Fruit fly (Drosophila melanogaster) whole organism, larva: ENCODE measurements around the gene CSN8.

Experiments
- noc ChIP-seq: fragments of 200-800 bp; sonication (Bioruptor generic); optimal IDR thresholded peaks from 3 replicates; lab custom pipeline; 2019; ENCODE audit warnings: missing biosample characterization, mild to moderate bottlenecking, missing genetic modification characterization, moderate library complexity

CSN8 gene

dm6 chr2L:8364006-8364956 is at the start of gene CSN8, which contains the start of gene RpS13:
CSN8 (plus strand) TSS chr2L:8364855.
RpS13 (minus strand) TSS chr2L:8364662.
- peak; percentile 31 for TF ChIP-seq noc

DNA sequence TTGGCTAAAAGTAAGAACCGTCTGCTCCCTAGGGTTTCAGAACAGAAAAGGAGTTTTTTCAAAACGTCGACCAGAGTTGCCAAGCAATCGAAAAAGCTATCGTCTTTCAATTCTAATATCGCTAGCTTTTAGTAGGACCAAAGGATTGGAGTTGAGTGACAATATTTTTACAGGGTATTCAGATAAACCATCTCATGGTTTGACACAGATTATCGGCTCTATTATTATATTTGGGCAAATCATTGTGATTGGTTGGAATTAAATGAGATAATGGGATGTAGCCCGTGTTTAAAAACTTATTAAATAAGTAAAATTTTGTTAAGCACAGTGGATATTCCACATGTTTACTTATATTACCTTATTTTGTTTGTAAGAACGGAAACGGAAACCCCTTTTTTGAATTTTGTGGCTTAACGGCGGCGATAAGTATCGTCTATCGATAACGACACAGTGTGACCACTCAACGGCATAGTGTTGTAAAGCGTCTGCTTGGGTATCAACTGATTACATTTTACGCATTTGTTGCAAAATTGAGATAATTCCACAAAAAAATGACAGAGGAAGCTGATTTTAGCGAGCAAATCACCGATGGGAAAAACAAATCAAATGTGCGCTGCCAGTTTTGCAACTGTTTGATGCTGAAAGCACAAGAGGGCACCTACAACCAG is 44.7 kb upstream of the CSN8 start, which contains the start of the genes mtsh and strat:
Gene mtsh (minus strand): TSS at position 51 of the 668 bp plus-strand sequence.
Gene strat (plus strand): TSS at position 471 of the 668 bp plus-strand sequence.
- TF ChIP-seq noc: peak; percentile 15

DNA sequence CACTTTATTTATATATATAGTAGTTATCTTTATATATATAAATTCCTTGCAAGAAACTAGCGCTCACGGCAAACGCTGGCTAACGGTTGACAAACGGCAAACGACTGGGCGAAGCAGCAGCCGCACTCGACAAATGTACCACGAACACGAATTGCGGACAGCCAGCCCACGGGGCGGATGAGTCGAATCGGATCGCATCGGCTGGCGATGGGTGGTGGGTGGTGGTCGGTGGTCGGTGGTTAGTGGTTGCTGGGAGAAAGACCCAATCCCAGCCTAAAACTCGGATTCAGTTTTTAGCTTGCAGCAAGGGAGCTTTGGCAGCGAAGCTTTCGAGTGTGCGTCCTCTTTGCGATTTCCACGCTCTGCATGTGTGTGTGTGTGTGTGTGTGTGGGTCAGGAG is 39.5 kb upstream of the CSN8 start, which contains the start of gene CG7781:
Gene CG7781 (minus strand): TSS at position 260 of the 400 bp plus-strand sequence.
- no peak for TF ChIP-seq noc

DNA sequence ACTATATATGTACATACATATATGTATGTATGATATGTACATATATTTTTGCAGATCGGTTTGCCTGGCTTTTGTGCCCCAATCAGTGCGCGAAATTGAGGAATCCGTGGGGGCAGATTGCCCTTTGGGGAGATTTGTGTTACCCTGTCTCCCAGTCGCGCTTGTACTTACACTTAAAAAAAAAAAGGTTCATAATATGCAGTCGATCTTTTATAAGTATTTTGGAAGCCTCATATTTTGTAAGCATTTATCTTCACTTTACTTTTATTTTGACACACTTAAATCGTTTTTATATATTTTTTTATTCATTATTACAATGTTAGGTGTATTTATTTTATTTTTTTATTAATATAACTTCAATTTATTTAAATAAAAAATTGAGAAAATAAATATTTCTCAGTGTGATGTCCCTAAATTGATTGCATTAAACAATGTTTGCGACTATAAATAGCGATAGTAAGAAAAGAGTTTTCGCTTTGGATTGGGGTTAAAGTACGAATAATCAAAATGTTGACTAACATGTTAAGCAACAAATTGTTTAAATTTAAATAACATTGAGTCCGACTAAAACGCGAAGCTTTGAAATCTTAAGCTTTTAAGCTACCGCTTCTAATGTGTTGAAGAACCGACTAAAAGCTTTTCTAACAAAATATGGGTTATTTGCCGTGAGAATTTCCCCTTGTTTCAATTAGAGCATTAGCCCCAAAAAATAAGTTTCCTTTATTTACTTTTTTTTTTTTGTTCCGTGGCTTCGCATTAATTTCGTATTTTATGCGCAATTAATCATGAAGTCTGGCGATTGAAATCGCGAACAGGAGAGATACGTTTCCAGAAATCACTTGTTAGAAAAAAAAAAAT is 38.0 kb upstream of the CSN8 start:
- TF ChIP-seq noc: peak; percentile 13

dm6 chr2L:8327272-8327555 is 37.4 kb upstream of the CSN8 start, which contains the start of gene CG14275:
CG14275 (plus strand) TSS chr2L:8327456.
- TF ChIP-seq noc: no peak

dm6 chr2L:8327783-8328327 is 36.8 kb upstream of the CSN8 start:
- peak; percentile 0 for TF ChIP-seq noc

dm6 chr2L:8328526-8329097 is 36.0 kb upstream of the CSN8 start:
- TF ChIP-seq noc: no peak

dm6 chr2L:8333185-8333584 is 31.5 kb upstream of the CSN8 start:
- no peak for TF ChIP-seq noc

DNA sequence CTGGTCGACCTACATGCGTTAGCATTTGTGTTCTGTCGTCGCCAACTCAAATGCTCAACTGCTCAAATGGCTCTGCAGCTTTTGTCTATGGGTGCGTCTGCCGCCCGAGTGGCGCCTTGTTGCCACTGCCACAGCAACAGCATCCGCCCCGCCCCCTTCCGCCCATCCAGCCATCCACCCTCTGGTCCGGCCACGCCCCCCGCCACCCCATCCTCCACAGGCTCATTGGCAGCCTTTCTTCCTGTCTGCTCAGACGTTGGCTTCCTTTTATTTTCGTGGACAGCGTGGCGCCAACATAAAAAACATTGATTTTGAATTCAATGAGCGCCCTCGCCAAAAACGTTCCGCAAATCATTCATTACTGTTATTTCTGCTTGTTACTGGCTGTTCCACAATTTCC is 31.0 kb upstream of the CSN8 start:
- no peak for TF ChIP-seq noc

DNA sequence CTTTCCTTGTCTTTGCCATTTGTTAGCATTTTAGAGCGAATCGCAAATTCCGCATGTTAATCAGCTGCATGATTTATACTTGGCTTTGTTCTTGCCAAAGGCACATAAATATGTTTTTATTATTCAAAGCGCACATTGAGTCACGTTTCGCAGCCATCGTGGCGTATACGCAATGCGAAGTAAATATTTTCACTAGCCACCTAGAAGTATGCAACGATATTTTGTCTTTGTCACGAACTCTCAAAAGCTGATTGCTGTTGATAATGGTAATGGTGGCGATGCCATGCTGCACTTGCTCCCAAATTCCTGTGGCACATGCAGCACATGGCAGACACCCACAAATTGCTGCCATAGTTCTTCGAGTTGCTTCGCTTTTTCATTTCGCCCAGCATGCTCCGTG is 29.9 kb upstream of the CSN8 start:
- TF ChIP-seq noc: no peak

dm6 chr2L:8338039-8338438 is 26.6 kb upstream of the CSN8 start, which contains the start of gene witty:
witty (plus strand) TSS chr2L:8338287.
- no peak for TF ChIP-seq noc

DNA sequence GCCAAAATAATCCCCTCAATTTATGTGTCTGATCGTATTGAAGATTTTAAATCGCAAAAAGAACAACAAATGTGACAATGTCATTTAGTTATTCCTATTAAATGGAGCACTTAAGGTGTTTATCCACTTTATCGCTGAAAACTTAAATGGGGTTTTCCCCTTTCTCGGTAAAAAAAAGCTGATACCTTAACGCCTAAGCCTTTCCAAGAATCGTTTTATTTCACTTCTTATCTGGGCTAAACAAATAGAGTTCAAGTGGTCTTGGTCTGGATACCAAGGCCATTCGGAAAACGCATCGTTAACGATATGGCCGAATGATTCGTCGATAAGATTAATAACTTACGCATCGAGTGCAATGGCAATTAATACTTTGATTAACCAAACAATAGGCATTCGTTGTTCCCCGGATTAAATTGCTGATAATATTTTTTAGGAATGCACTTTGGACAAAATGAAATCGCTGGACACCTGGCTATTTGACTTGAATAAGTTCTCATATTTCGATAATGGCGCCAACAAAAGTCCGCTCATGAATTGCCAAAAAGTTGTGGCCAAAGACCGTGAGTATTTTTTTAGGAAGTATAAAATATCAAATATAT is 24.8 kb upstream of the CSN8 start:
- no peak for TF ChIP-seq noc

dm6 chr2L:8342395-8342794 is 22.3 kb upstream of the CSN8 start, which contains the start of gene CG14273:
CG14273 (plus strand) TSS chr2L:8342695.
- TF ChIP-seq noc: no peak

DNA sequence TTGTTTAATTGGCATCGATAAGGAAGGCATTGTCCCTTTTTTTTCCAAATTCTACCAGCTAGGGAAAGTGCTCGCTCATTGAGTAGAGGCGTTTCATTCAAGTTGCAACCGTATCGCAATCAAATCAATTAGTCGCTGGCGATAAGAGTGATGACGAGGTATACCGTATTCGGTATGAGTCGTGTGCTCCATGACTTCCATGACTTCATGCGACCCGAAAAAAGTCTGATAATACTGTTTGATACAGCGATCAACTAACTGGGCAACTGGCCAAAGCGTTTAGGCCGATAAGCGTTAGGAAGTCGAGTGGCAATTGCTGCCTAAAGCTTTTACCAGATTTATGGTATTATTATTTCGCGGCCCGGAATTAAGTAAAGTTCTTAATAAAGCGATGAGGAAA is 20.1 kb upstream of the CSN8 start:
- TF ChIP-seq noc: peak; percentile 51

dm6 chr2L:8346260-8346659 is 18.4 kb upstream of the CSN8 start, which contains the start of gene CG7778:
CG7778 (plus strand) TSS chr2L:8346620.
- TF ChIP-seq noc: no peak
